Worm (Caenorhabditis elegans) whole organism, L1 larva: Measurements from ENCODE around the gene atf-2.

Experiments
- C16A3.4 ChIP-seq: fragments of 150-350 bp; optimal IDR thresholded peaks from 2 replicates; lab custom pipeline; 2014; ENCODE audit warnings: missing biosample characterization, missing genetic modification characterization
- C34B4.2 ChIP-seq: sonication (generic microtip); optimal IDR thresholded peaks from 2 replicates; lab custom pipeline; 2017; ENCODE audit warnings: mild to moderate bottlenecking, missing genetic modification characterization, missing compliant biosample characterization
- Y116A8C.19 ChIP-seq: sonication (generic microtip); optimal IDR thresholded peaks from 2 replicates; lab custom pipeline; 2016; ENCODE audit warnings: missing compliant biosample characterization, missing genetic modification characterization, borderline replicate concordance
- aha-1 ChIP-seq: fragments of 150-350 bp; optimal IDR thresholded peaks from 2 replicates; lab custom pipeline; 2014; ENCODE audit warnings: missing biosample characterization, missing genetic modification characterization
- alr-1 ChIP-seq: fragments of 200-800 bp; sonication (Bioruptor generic); optimal IDR thresholded peaks from 2 replicates; lab custom pipeline; 2018; ENCODE audit warnings: borderline replicate concordance, mild to moderate bottlenecking, missing genetic modification characterization, missing compliant biosample characterization
- blmp-1 ChIP-seq: fragments of 150-350 bp; optimal IDR thresholded peaks from 2 replicates; lab custom pipeline; 2014; ENCODE audit warnings: missing biosample characterization, missing genetic modification characterization
- ceh-8 ChIP-seq: fragments of 200-800 bp; sonication (Bioruptor generic); optimal IDR thresholded peaks from 2 replicates; lab custom pipeline; 2018; ENCODE audit warnings: mild to moderate bottlenecking, missing genetic modification characterization, moderate library complexity, missing compliant biosample characterization
- ceh-82 ChIP-seq, 3 experiments: fragments of 150-350 bp in 1 of 3; sonication (generic microtip) in 2 of 3; optimal IDR thresholded peaks; 2 replicates each; lab custom pipeline; 2014 to 2017; ENCODE audit warnings: missing biosample characterization in 3 of 3, missing genetic modification characterization in 3 of 3
- ceh-88 ChIP-seq: fragments of 200-800 bp; sonication (Bioruptor generic); IDR thresholded peaks from 2 replicates; pipeline ENCODE4 v1.3.6; 2022; ENCODE audit warnings: missing genetic modification characterization, missing compliant biosample characterization
- dpl-1 ChIP-seq, 3 experiments: fragments of 150-350 bp in 2 of 3; sonication (generic microtip) in 1 of 3; optimal IDR thresholded peaks; 2 replicates each; lab custom pipeline; 2014 to 2017; ENCODE audit warnings: missing biosample characterization in 3 of 3, missing genetic modification characterization in 3 of 3, missing genetic modification reagents in 3 of 3
- efl-1 ChIP-seq, 4 experiments: fragments of 150-350 bp; optimal IDR thresholded peaks in 3 of 4; peaks in 1 of 4; 1 replicate in 1 of 4; 2 replicates in 3 of 4; lab custom pipeline; 2014; ENCODE audit warnings: missing biosample characterization in 2 of 4, missing genetic modification characterization in 2 of 4, missing genetic modification reagents in 2 of 4
- efl-3 ChIP-seq: fragments of 200-800 bp; sonication (Bioruptor generic); optimal IDR thresholded peaks from 2 replicates; lab custom pipeline; 2018; ENCODE audit warnings: mild to moderate bottlenecking, missing genetic modification characterization, missing compliant biosample characterization
- ets-5 ChIP-seq: fragments of 200-800 bp; sonication (Bioruptor generic); IDR thresholded peaks from 2 replicates; pipeline ENCODE4 v1.3.6; 2022; ENCODE audit warnings: missing genetic modification characterization, missing compliant biosample characterization
- fkh-10 ChIP-seq: sonication (generic microtip); optimal IDR thresholded peaks from 2 replicates; lab custom pipeline; 2017; ENCODE audit warnings: missing biosample characterization, missing genetic modification reagents, missing genetic modification characterization
- fkh-4 ChIP-seq: sonication (generic microtip); optimal IDR thresholded peaks from 2 replicates; lab custom pipeline; 2016; ENCODE audit warnings: missing compliant biosample characterization, missing genetic modification characterization, borderline replicate concordance
- fkh-8 ChIP-seq: sonication (generic microtip); optimal IDR thresholded peaks from 2 replicates; lab custom pipeline; 2016; ENCODE audit warnings: mild to moderate bottlenecking, missing genetic modification characterization, missing compliant biosample characterization
- grh-1 ChIP-seq: fragments of 200-800 bp; sonication (Bioruptor generic); IDR thresholded peaks from 2 replicates; pipeline ENCODE4 v1.3.6; 2022; ENCODE audit warnings: missing genetic modification reagents, missing genetic modification characterization, missing compliant biosample characterization
- isw-1 ChIP-seq: fragments of 200-800 bp; sonication (Bioruptor generic); IDR thresholded peaks from 2 replicates; pipeline ENCODE4 v1.3.6; 2022; ENCODE audit warnings: missing genetic modification characterization, missing compliant biosample characterization
- lin-13 ChIP-seq: fragments of 150-350 bp; optimal IDR thresholded peaks from 2 replicates; lab custom pipeline; 2014; ENCODE audit warnings: missing biosample characterization, missing genetic modification reagents, missing genetic modification characterization
- lin-15B ChIP-seq: fragments of 150-350 bp; sonication (generic microtip); optimal IDR thresholded peaks from 3 replicates; lab custom pipeline; 2014; ENCODE audit warnings: missing biosample characterization, missing genetic modification characterization
- lin-35 ChIP-seq, 2 experiments: fragments of 150-350 bp; optimal IDR thresholded peaks; 2 replicates each; lab custom pipeline; 2014; ENCODE audit warnings: missing biosample characterization in 2 of 2, missing genetic modification characterization in 2 of 2, missing genetic modification reagents in 2 of 2
- lsy-2 ChIP-seq, 2 experiments: fragments of 150-350 bp; optimal IDR thresholded peaks; 2 replicates each; lab custom pipeline; 2014; ENCODE audit warnings: missing biosample characterization in 2 of 2, missing genetic modification characterization in 2 of 2
- mab-9 ChIP-seq: fragments of 200-800 bp; sonication (Bioruptor generic); IDR thresholded peaks from 2 replicates; pipeline ENCODE4 v1.3.6; 2022; ENCODE audit warnings: missing genetic modification reagents, missing genetic modification characterization, missing compliant biosample characterization
- mdl-1 ChIP-seq, 2 experiments: fragments of 150-350 bp; optimal IDR thresholded peaks; 2 replicates each; lab custom pipeline; 2014 to 2017; ENCODE audit warnings: missing biosample characterization in 2 of 2, missing genetic modification characterization in 2 of 2, inconsistent platforms in 1 of 2
- mef-2 ChIP-seq: fragments of 150-350 bp; optimal IDR thresholded peaks from 2 replicates; lab custom pipeline; 2014; ENCODE audit warnings: missing biosample characterization, missing genetic modification characterization
- nhr-12 ChIP-seq: sonication (generic microtip); optimal IDR thresholded peaks from 2 replicates; lab custom pipeline; 2017; ENCODE audit warnings: missing biosample characterization, missing genetic modification characterization
- nhr-237 ChIP-seq: fragments of 150-350 bp; optimal IDR thresholded peaks from 2 replicates; lab custom pipeline; 2014; ENCODE audit warnings: missing biosample characterization, missing genetic modification characterization
- nhr-28 ChIP-seq: fragments of 150-350 bp; optimal IDR thresholded peaks from 2 replicates; lab custom pipeline; 2014; ENCODE audit warnings: missing biosample characterization, missing genetic modification characterization
- nhr-47 ChIP-seq: sonication (generic microtip); optimal IDR thresholded peaks from 2 replicates; lab custom pipeline; 2016; ENCODE audit warnings: mild to moderate bottlenecking, missing genetic modification characterization, moderate library complexity, missing compliant biosample characterization
- nhr-71 ChIP-seq: sonication (generic microtip); optimal IDR thresholded peaks from 2 replicates; lab custom pipeline; 2016; ENCODE audit warnings: mild to moderate bottlenecking, missing genetic modification characterization, moderate library complexity, missing compliant biosample characterization
- nhr-84 ChIP-seq: sonication (generic microtip); optimal IDR thresholded peaks from 2 replicates; lab custom pipeline; 2017; ENCODE audit warnings: missing biosample characterization, missing genetic modification characterization
- nhr-90 ChIP-seq: sonication (generic microtip); optimal IDR thresholded peaks from 2 replicates; lab custom pipeline; 2016; ENCODE audit warnings: mild to moderate bottlenecking, missing genetic modification characterization, missing compliant biosample characterization; ENCODE audit not compliant: poor library complexity
- pax-3 ChIP-seq: fragments of 200-800 bp; sonication (Bioruptor generic); optimal IDR thresholded peaks from 2 replicates; lab custom pipeline; 2018; ENCODE audit warnings: mild to moderate bottlenecking, missing genetic modification characterization, moderate library complexity, missing compliant biosample characterization
- snu-23 ChIP-seq: sonication (generic microtip); optimal IDR thresholded peaks from 2 replicates; lab custom pipeline; 2016; ENCODE audit warnings: missing genetic modification characterization, missing compliant biosample characterization
- tbx-2 ChIP-seq: sonication (generic microtip); optimal IDR thresholded peaks from 2 replicates; lab custom pipeline; 2016; ENCODE audit warnings: missing genetic modification characterization, missing compliant biosample characterization
- tlp-1 ChIP-seq: fragments of 150-350 bp; optimal IDR thresholded peaks from 2 replicates; lab custom pipeline; 2014; ENCODE audit warnings: missing biosample characterization, missing genetic modification characterization
- unc-30 ChIP-seq: sonication (generic microtip); optimal IDR thresholded peaks from 2 replicates; lab custom pipeline; 2017; ENCODE audit warnings: missing biosample characterization, missing genetic modification characterization
- unc-62 ChIP-seq: fragments of 150-350 bp; optimal IDR thresholded peaks from 2 replicates; lab custom pipeline; 2014; ENCODE audit warnings: missing biosample characterization, missing genetic modification reagents, missing genetic modification characterization
- vab-15 ChIP-seq: sonication (generic microtip); optimal IDR thresholded peaks from 2 replicates; lab custom pipeline; 2017; ENCODE audit warnings: missing genotype, mild to moderate bottlenecking, missing genetic modification characterization, missing compliant biosample characterization
- xbp-1 ChIP-seq: sonication (generic microtip); optimal IDR thresholded peaks from 2 replicates; lab custom pipeline; 2016; ENCODE audit warnings: missing genetic modification characterization, missing compliant biosample characterization
- ztf-11 ChIP-seq, 2 experiments: sonication (generic microtip); optimal IDR thresholded peaks; 2 replicates each; lab custom pipeline; 2016 to 2017; ENCODE audit warnings: missing genetic modification characterization in 2 of 2, missing biosample characterization in 1 of 2, missing compliant biosample characterization in 1 of 2

atf-2 gene

ce11 chrII:8789828-8790558, 38.2 kb downstream of the atf-2 start, which contains the start of gene F07H5.13 (continued):
- TF ChIP-seq fkh-10 (GFP tag; lab: Kevin White, UChicago): no peak
- TF ChIP-seq mab-9 (GFP tag; lab: Robert Waterston, UW): no peak
- no peak for TF ChIP-seq isw-1 (GFP tag; lab: Robert Waterston, UW)
- no peak for TF ChIP-seq fkh-8 (tag; lab: Kevin White, UChicago)
- no peak for TF ChIP-seq efl-3 (GFP tag; lab: Kevin White, UChicago)
- TF ChIP-seq nhr-90: peak; percentile 65
- TF ChIP-seq dpl-1 (GFP tag; optimal IDR thresholded peaks at IDR 0.05; lab: Kevin White, UChicago): no peak
- no peak for TF ChIP-seq ceh-82 (tag; optimal IDR thresholded peaks at IDR 0.05; lab: Kevin White, UChicago)
- TF ChIP-seq fkh-4: no peak
- no peak for TF ChIP-seq unc-30 (tag; lab: Kevin White, UChicago)
- peak; percentile 19 for TF ChIP-seq lin-13 (GFP tag; lab: Kevin White, UChicago)
- no peak for TF ChIP-seq tbx-2 (tag; lab: Kevin White, UChicago)
- TF ChIP-seq unc-62 (GFP tag; lab: Kevin White, UChicago): no peak
- no peak for TF ChIP-seq snu-23 (GFP tag; lab: Kevin White, UChicago)
- TF ChIP-seq aha-1: no peak
- TF ChIP-seq lin-15B (tag; lab: Kevin White, UChicago): no peak
- TF ChIP-seq lin-35 (GFP tag; optimal IDR thresholded peaks at IDR 0.05; lab: Kevin White, UChicago): no peak
- no peak for TF ChIP-seq ceh-8 (GFP tag; lab: Kevin White, UChicago)
- no peak for TF ChIP-seq ceh-88
- no peak for TF ChIP-seq mef-2 (tag; lab: Kevin White, UChicago)
- TF ChIP-seq mdl-1 (tag; optimal IDR thresholded peaks at IDR 0.05; lab: Kevin White, UChicago): no peak
- TF ChIP-seq xbp-1 (tag; lab: Kevin White, UChicago): no peak
- TF ChIP-seq nhr-237 (tag; lab: Kevin White, UChicago): no peak
- no peak for TF ChIP-seq alr-1 (tag; lab: Kevin White, UChicago)
- TF ChIP-seq tlp-1 (tag; lab: Kevin White, UChicago): no peak
- TF ChIP-seq ets-5 (GFP tag; lab: Robert Waterston, UW): no peak
- peak; percentile 54 for TF ChIP-seq nhr-71 (tag; lab: Kevin White, UChicago)
- no peak for TF ChIP-seq pax-3 (tag; lab: Kevin White, UChicago)
- no peak for TF ChIP-seq vab-15 (tag; lab: Kevin White, UChicago)
- TF ChIP-seq Y116A8C.19 (tag; lab: Kevin White, UChicago): no peak
- TF ChIP-seq ztf-11 (tag; optimal IDR thresholded peaks at IDR 0.05; lab: Kevin White, UChicago): peak in 1 of 2 experiments; percentile 17
- TF ChIP-seq C34B4.2 (tag; lab: Kevin White, UChicago): no peak
- TF ChIP-seq efl-1 (optimal IDR thresholded peaks at IDR 0.05; lab: Kevin White, UChicago): no peak
- peak in 1 of 2 experiments; percentile 92 for TF ChIP-seq efl-1 (GFP tag; optimal IDR thresholded peaks at IDR 0.05 in 1 of 2; lab: Kevin White, UChicago)

- TF ChIP-seq lsy-2 (tag; optimal IDR thresholded peaks at IDR 0.05; lab: Kevin White, UChicago): no peak
- no peak for TF ChIP-seq ztf-11 (tag; optimal IDR thresholded peaks at IDR 0.05; lab: Kevin White, UChicago)
Observed at ce11 chrII:8792640-8793039, 40.9 kb downstream of the atf-2 start, which contains the start of gene idpa-2. Gene idpa-2, minus strand, starts transcription at chrII:8792740.

DNA sequence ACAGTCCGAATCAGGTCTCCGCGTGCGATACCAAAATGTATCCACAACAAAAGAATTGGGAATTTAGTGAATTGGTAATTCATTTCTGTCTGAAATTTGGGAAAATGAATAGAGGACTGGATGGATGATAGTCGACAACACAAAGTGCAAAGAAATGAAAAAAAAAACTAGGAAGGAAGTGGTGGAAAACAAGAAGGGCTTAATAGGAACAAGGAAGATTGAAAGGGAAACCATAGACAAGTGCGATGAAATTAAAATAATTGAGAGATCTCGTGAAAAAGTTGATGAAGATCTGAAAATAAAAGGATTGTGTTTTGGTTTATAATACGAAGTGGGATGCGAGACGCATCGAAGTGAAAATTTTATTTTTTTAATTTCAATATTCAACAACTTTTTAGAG, 42.3 kb downstream of the atf-2 start, which contains the start of gene F07H5.7:
TSS of gene F07H5.7 (minus strand) at position 101 of the 400 bp plus-strand sequence.
- TF ChIP-seq ceh-82 (tag; optimal IDR thresholded peaks at IDR 0.05; lab: Kevin White, UChicago): no peak
- no peak for TF ChIP-seq nhr-28
- no peak for TF ChIP-seq C16A3.4 (tag; lab: Kevin White, UChicago)
- no peak for TF ChIP-seq grh-1
- TF ChIP-seq ztf-11 (tag; optimal IDR thresholded peaks at IDR 0.05; lab: Kevin White, UChicago): no peak
- no peak for TF ChIP-seq lin-35 (GFP tag; optimal IDR thresholded peaks at IDR 0.05; lab: Kevin White, UChicago)
- no peak for TF ChIP-seq unc-62 (GFP tag; lab: Kevin White, UChicago)
- TF ChIP-seq isw-1 (GFP tag; lab: Robert Waterston, UW): no peak
- no peak for TF ChIP-seq nhr-84 (tag; lab: Kevin White, UChicago)
- no peak for TF ChIP-seq fkh-4
- TF ChIP-seq nhr-47: no peak
- TF ChIP-seq nhr-12 (tag; lab: Kevin White, UChicago): no peak
- TF ChIP-seq ceh-88: no peak
- no peak for TF ChIP-seq blmp-1
- no peak for TF ChIP-seq lsy-2 (tag; optimal IDR thresholded peaks at IDR 0.05; lab: Kevin White, UChicago)
- no peak for TF ChIP-seq Y116A8C.19 (tag; lab: Kevin White, UChicago)
